Worm (Caenorhabditis elegans): Measurements from ENCODE around the gene twk-49.
A peak's percentile ranks its signal among the peaks of the same experiment; 100 is the strongest.

twk-49 gene

ce11 chrII:6453341-6453806, 45.6 kb downstream of the twk-49 start, which contains the start of gene atg-16.2:
Gene atg-16.2 (minus strand): TSS chrII:6453391.
- TF ChIP-seq ceh-36 (tag; optimal IDR thresholded peaks at IDR 0.05) (peak; percentile 11), tbx-11 (GFP tag; IDR thresholded peaks at IDR 0.05) (no peak)

- TF ChIP-seq tbx-37 (GFP tag; conservative IDR thresholded peaks at IDR 0.05) (no peak), aly-1 (tag; optimal IDR thresholded peaks at IDR 0.05) (no peak), F13C5.2 (tag; optimal IDR thresholded peaks at IDR 0.05) (no peak)
Observed at ce11 chrII:6449656-6450055, 49.3 kb downstream of the twk-49 start, which contains the start of gene nhr-22. Gene nhr-22 (minus strand): TSS chrII:6449792.

ce11 chrII:6448656-6449055, 50.3 kb downstream of the twk-49 start:
- no peak for TF ChIP-seq hmbx-1 (tag; optimal IDR thresholded peaks at IDR 0.05)
- TF ChIP-seq ama-1 (optimal IDR thresholded peaks at IDR 0.05), result no peak
- no peak for TF ChIP-seq tbx-11 (GFP tag; IDR thresholded peaks at IDR 0.05)
- TF ChIP-seq pes-1 (GFP tag; IDR thresholded peaks at IDR 0.05), result no peak
- TF ChIP-seq sea-1 (GFP tag; conservative IDR thresholded peaks at IDR 0.05), result no peak
- TF ChIP-seq ceh-13 (GFP tag; optimal IDR thresholded peaks at IDR 0.05), result no peak
- no peak for TF ChIP-seq tra-4 (tag; optimal IDR thresholded peaks at IDR 0.05)
- TF ChIP-seq hmg-4 (GFP tag; optimal IDR thresholded peaks at IDR 0.05), result no peak
- TF ChIP-seq F13C5.2 (tag; optimal IDR thresholded peaks at IDR 0.05), result no peak
- no peak for TF ChIP-seq aly-1 (tag; optimal IDR thresholded peaks at IDR 0.05)
- TF ChIP-seq flt-1 (GFP tag; IDR thresholded peaks at IDR 0.05), result no peak
- no peak for TF ChIP-seq B0310.2 (tag; optimal IDR thresholded peaks at IDR 0.05)
- TF ChIP-seq tbx-37 (GFP tag; conservative IDR thresholded peaks at IDR 0.05), result no peak

ce11 chrII:6448189-6448588, 50.8 kb downstream of the twk-49 start:
- TF ChIP-seq ceh-36 (tag; optimal IDR thresholded peaks at IDR 0.05) (no peak), hmg-4 (GFP tag; optimal IDR thresholded peaks at IDR 0.05) (no peak), ama-1 (optimal IDR thresholded peaks at IDR 0.05) (no peak), aly-1 (tag; optimal IDR thresholded peaks at IDR 0.05) (no peak), B0310.2 (tag; optimal IDR thresholded peaks at IDR 0.05) (no peak), tbx-37 (GFP tag; conservative IDR thresholded peaks at IDR 0.05) (no peak), hnd-1 (tag; optimal IDR thresholded peaks at IDR 0.05) (no peak), hmbx-1 (tag; optimal IDR thresholded peaks at IDR 0.05) (no peak), tbx-11 (GFP tag; IDR thresholded peaks at IDR 0.05) (no peak), scrt-1 (GFP tag; IDR thresholded peaks at IDR 0.05) (no peak), flt-1 (GFP tag; IDR thresholded peaks at IDR 0.05) (no peak), pes-1 (GFP tag; IDR thresholded peaks at IDR 0.05) (no peak), tra-4 (tag; optimal IDR thresholded peaks at IDR 0.05) (no peak), ceh-13 (GFP tag; optimal IDR thresholded peaks at IDR 0.05) (no peak)

- no peak for TF ChIP-seq scrt-1 (GFP tag; IDR thresholded peaks at IDR 0.05)
- TF ChIP-seq tra-4 (tag; optimal IDR thresholded peaks at IDR 0.05), result no peak
- no peak for TF ChIP-seq B0310.2 (tag; optimal IDR thresholded peaks at IDR 0.05)
- no peak for TF ChIP-seq F13C5.2 (tag; optimal IDR thresholded peaks at IDR 0.05)
- no peak for TF ChIP-seq flt-1 (GFP tag; IDR thresholded peaks at IDR 0.05)
- no peak for TF ChIP-seq sea-1 (GFP tag; conservative IDR thresholded peaks at IDR 0.05)
- TF ChIP-seq ama-1 (optimal IDR thresholded peaks at IDR 0.05), result no peak
- no peak for TF ChIP-seq ets-7 (tag; optimal IDR thresholded peaks at IDR 0.05)
- no peak for TF ChIP-seq hnd-1 (tag; optimal IDR thresholded peaks at IDR 0.05)
- TF ChIP-seq hmbx-1 (tag; optimal IDR thresholded peaks at IDR 0.05), result no peak
- TF ChIP-seq ceh-13 (GFP tag; optimal IDR thresholded peaks at IDR 0.05), result no peak
- TF ChIP-seq tbx-37 (GFP tag; conservative IDR thresholded peaks at IDR 0.05), result no peak
- TF ChIP-seq pes-1 (GFP tag; IDR thresholded peaks at IDR 0.05), result no peak
Observed at ce11 chrII:6443710-6444109, 55.3 kb downstream of the twk-49 start, which contains the start of gene K06A1.2. Gene K06A1.2 (plus strand): TSS chrII:6444010.
